Fruit fly (Drosophila melanogaster): ENCODE measurements around the gene CG31097.

The CG31097 gene

dm6 chr3R:25247379-25247869 is 50.2 kb downstream of the CG31097 start, which contains the start of the genes RpS27 and Nup37 (continued):
- peak; percentile 97 for TF ChIP-seq CG12391 (tag; optimal IDR thresholded peaks at IDR 0.05)
- peak; percentile 99 for TF ChIP-seq CG3281 (GFP tag; optimal IDR thresholded peaks at IDR 0.05)
- peak; percentile 92 for TF ChIP-seq CG2678 (tag; optimal IDR thresholded peaks at IDR 0.05)
- TF ChIP-seq chm (GFP tag; IDR thresholded peaks at IDR 0.05), result peak; percentile 99
- peak; percentile 91 for TF ChIP-seq lbe (GFP tag; optimal IDR thresholded peaks at IDR 0.05)
- TF ChIP-seq zf30C (GFP tag; optimal IDR thresholded peaks at IDR 0.05), result peak; percentile 61
- peak; percentile 99 for TF ChIP-seq CG11456 (GFP tag; IDR thresholded peaks at IDR 0.05)
- TF ChIP-seq CG1792 (GFP tag; optimal IDR thresholded peaks at IDR 0.05), result peak; percentile 98
- peak; percentile 100 for TF ChIP-seq kni (GFP tag; optimal IDR thresholded peaks at IDR 0.05)
- peak; percentile 91 for TF ChIP-seq CG10565 (GFP tag; optimal IDR thresholded peaks at IDR 0.05)
- peak; percentile 95 for TF ChIP-seq so (GFP tag; IDR thresholded peaks at IDR 0.05)
- TF ChIP-seq CG10654 (GFP tag; optimal IDR thresholded peaks at IDR 0.05), result peak; percentile 99
- peak; percentile 98 for TF ChIP-seq vfl (GFP tag; optimal IDR thresholded peaks at IDR 0.05)
- peak; percentile 95 for TF ChIP-seq fd102C (GFP tag; optimal IDR thresholded peaks at IDR 0.05)
- TF ChIP-seq sob (GFP tag; IDR thresholded peaks at IDR 0.05), result peak; percentile 99
- TF ChIP-seq CG4617 (GFP tag; optimal IDR thresholded peaks at IDR 0.05; ENCODE audit: borderline replicate concordance), result peak; percentile 99
- peak; percentile 96 for TF ChIP-seq ranshi (GFP tag; IDR thresholded peaks at IDR 0.05)
- peak; percentile 92 for TF ChIP-seq CG18011 (GFP tag; optimal IDR thresholded peaks at IDR 0.05)
- peak; percentile 96 for TF ChIP-seq CG10366 (GFP tag; IDR thresholded peaks at IDR 0.05)
- TF ChIP-seq CG17359 (tag; optimal IDR thresholded peaks at IDR 0.05), result peak; percentile 97
- peak; percentile 98 for TF ChIP-seq CG18764 (GFP tag; optimal IDR thresholded peaks at IDR 0.05)
- TF ChIP-seq HLH54F (GFP tag; optimal IDR thresholded peaks at IDR 0.05), result peak; percentile 98
- TF ChIP-seq odd (GFP tag; optimal IDR thresholded peaks at IDR 0.05), result peak; percentile 99
- peak; percentile 94 for TF ChIP-seq Hand (GFP tag; optimal IDR thresholded peaks at IDR 0.05)
- peak; percentile 98 for TF ChIP-seq CG16863 (GFP tag; optimal IDR thresholded peaks at IDR 0.05)
- TF ChIP-seq CG4424 (GFP tag; optimal IDR thresholded peaks at IDR 0.05), result peak; percentile 98
- peak; percentile 88 for TF ChIP-seq tap (tag; optimal IDR thresholded peaks at IDR 0.05)
- peak; percentile 97 for TF ChIP-seq CG16779 (GFP tag; IDR thresholded peaks at IDR 0.05)
- peak; percentile 91 for TF ChIP-seq gem (tag; optimal IDR thresholded peaks at IDR 0.05)
- peak; percentile 99 for TF ChIP-seq CG13775 (GFP tag; optimal IDR thresholded peaks at IDR 0.05)
- peak; percentile 86 for TF ChIP-seq bigmax (GFP tag; optimal IDR thresholded peaks at IDR 0.05)
- TF ChIP-seq Spps (tag; optimal IDR thresholded peaks at IDR 0.05), result peak; percentile 82
- peak; percentile 92 for TF ChIP-seq oc (tag; optimal IDR thresholded peaks at IDR 0.05)
- TF ChIP-seq CG6654 (GFP tag; optimal IDR thresholded peaks at IDR 0.05), result peak; percentile 94
- TF ChIP-seq CG4328 (GFP tag; optimal IDR thresholded peaks at IDR 0.05), result peak; percentile 99
- TF ChIP-seq CG15479 (GFP tag; optimal IDR thresholded peaks at IDR 0.05), result peak; percentile 75
- peak; percentile 98 for TF ChIP-seq zfh2 (GFP tag; optimal IDR thresholded peaks at IDR 0.05)
- TF ChIP-seq crol (GFP tag; IDR thresholded peaks at IDR 0.05), result peak; percentile 78; the same call in 1 of the 2 replicates
- TF ChIP-seq wor (GFP tag; IDR thresholded peaks at IDR 0.05), result peak; percentile 74
- TF ChIP-seq CG12659 (GFP tag; optimal IDR thresholded peaks at IDR 0.05), result peak; percentile 99
- peak; percentile 86 for TF ChIP-seq MBD-R2 (GFP tag; IDR thresholded peaks at IDR 0.05)
- peak; percentile 92 for TF ChIP-seq Gug (GFP tag; IDR thresholded peaks at IDR 0.05)
- 0 out of 3 replicates have a peak, but pooled peaks have one; percentile 44 for TF ChIP-seq knrl (GFP tag; IDR thresholded peaks at IDR 0.05; ENCODE audit: partially characterized antibody)
- peak; percentile 99 for TF ChIP-seq CG12104 (GFP tag; optimal IDR thresholded peaks at IDR 0.05)
- TF ChIP-seq dmrt99B (tag; optimal IDR thresholded peaks at IDR 0.05), result peak; percentile 91
- TF ChIP-seq crc (GFP tag; optimal IDR thresholded peaks at IDR 0.05), result peak; percentile 97
- TF ChIP-seq CG10431 (GFP tag; optimal IDR thresholded peaks at IDR 0.05), result peak; percentile 98
- peak; percentile 93 for TF ChIP-seq Nf-YA (GFP tag; IDR thresholded peaks at IDR 0.05)
- TF ChIP-seq CG8924 (tag; optimal IDR thresholded peaks at IDR 0.05), result peak; percentile 93
- peak; percentile 97 for TF ChIP-seq CG12236 (GFP tag; optimal IDR thresholded peaks at IDR 0.05)
